Worm (Caenorhabditis elegans) whole organism, early embryonic: ENCODE data around the gene puf-9.

ENCODE experiments used
- B0310.2 ChIP-seq: sonication (generic microtip); optimal IDR thresholded peaks from 2 replicates; lab custom pipeline; 2016; ENCODE audit warnings: mild to moderate bottlenecking, missing genetic modification characterization, missing compliant biosample characterization
- F13C5.2 ChIP-seq: sonication (generic microtip); optimal IDR thresholded peaks from 2 replicates; lab custom pipeline; 2017; ENCODE audit warnings: mild to moderate bottlenecking, missing genetic modification characterization, inconsistent platforms, missing compliant biosample characterization
- ama-1 ChIP-seq: fragments of 150-350 bp; optimal IDR thresholded peaks from 2 replicates; lab custom pipeline; 2014
- ceh-13 ChIP-seq: fragments of 200-800 bp; sonication (Bioruptor generic); optimal IDR thresholded peaks from 2 replicates; lab custom pipeline; 2018; ENCODE audit warnings: mild to moderate bottlenecking, missing genetic modification characterization, missing compliant biosample characterization
- ceh-36 ChIP-seq: sonication (generic microtip); optimal IDR thresholded peaks from 2 replicates; lab custom pipeline; 2016; ENCODE audit warnings: missing genetic modification characterization, inconsistent platforms, missing compliant biosample characterization
- ets-7 ChIP-seq: sonication (generic microtip); optimal IDR thresholded peaks from 2 replicates; lab custom pipeline; 2016; ENCODE audit warnings: missing genotype, missing genetic modification characterization, missing compliant biosample characterization
- flt-1 ChIP-seq: fragments of 200-800 bp; sonication (Bioruptor generic); IDR thresholded peaks from 2 replicates; pipeline ENCODE4 v1.3.6; 2022; ENCODE audit warnings: missing genetic modification characterization, missing compliant biosample characterization
- hmbx-1 ChIP-seq: sonication (generic microtip); optimal IDR thresholded peaks from 2 replicates; lab custom pipeline; 2016; ENCODE audit warnings: mild to moderate bottlenecking, missing genetic modification characterization, missing compliant biosample characterization
- hmg-4 ChIP-seq: fragments of 200-800 bp; sonication (Bioruptor generic); optimal IDR thresholded peaks from 2 replicates; lab custom pipeline; 2018; ENCODE audit warnings: mild to moderate bottlenecking, missing genetic modification characterization, missing compliant biosample characterization
- hnd-1 ChIP-seq: sonication (generic microtip); optimal IDR thresholded peaks from 2 replicates; lab custom pipeline; 2016; ENCODE audit warnings: missing genetic modification characterization, missing compliant biosample characterization
- scrt-1 ChIP-seq: fragments of 200-800 bp; sonication (Bioruptor generic); IDR thresholded peaks from 2 replicates; pipeline ENCODE4 v1.3.6; 2022; ENCODE audit warnings: missing genetic modification characterization, missing compliant biosample characterization
- sea-1 ChIP-seq: fragments of 200-800 bp; sonication (Bioruptor generic); conservative IDR thresholded peaks from 2 replicates; pipeline ENCODE4 v1.3.6; 2022; ENCODE audit warnings: missing genetic modification characterization, missing compliant biosample characterization
- tra-4 ChIP-seq: sonication (generic microtip); optimal IDR thresholded peaks from 2 replicates; lab custom pipeline; 2017; ENCODE audit warnings: missing genetic modification characterization, missing compliant biosample characterization

- no peak for TF ChIP-seq ceh-13
- no peak for TF ChIP-seq hmg-4 (GFP tag; lab: Kevin White, UChicago)
- no peak for TF ChIP-seq ceh-36 (tag; lab: Kevin White, UChicago)
- no peak for TF ChIP-seq tra-4
- no peak for TF ChIP-seq ama-1 (lab: Kevin White, UChicago)
- no peak for TF ChIP-seq flt-1 (GFP tag; lab: Robert Waterston, UW)
- no peak for TF ChIP-seq scrt-1 (GFP tag; lab: Robert Waterston, UW)
- no peak for TF ChIP-seq hnd-1 (tag; lab: Kevin White, UChicago)
- no peak for TF ChIP-seq ets-7 (tag; lab: Kevin White, UChicago)
- no peak for TF ChIP-seq hmbx-1 (tag; lab: Kevin White, UChicago)
- no peak for TF ChIP-seq B0310.2 (tag; lab: Kevin White, UChicago)
- no peak for TF ChIP-seq sea-1
- no peak for TF ChIP-seq F13C5.2 (tag; lab: Kevin White, UChicago)
Measured at ce11 chrX:5802582-5802981, 38.8 kb upstream of the puf-9 start.
